Fruit fly (Drosophila melanogaster) whole organism, embryonic: ENCODE results near the gene CG45100.

Experiments
- Asciz ChIP-seq: fragments of 200-800 bp; sonication (Bioruptor generic); optimal IDR thresholded peaks from 2 replicates; lab custom pipeline; 2017; ENCODE audit warnings: missing biosample characterization, mild to moderate bottlenecking, missing genetic modification characterization, missing genetic modification reagents
- CG12236 ChIP-seq: fragments of 200-800 bp; sonication (Bioruptor generic); optimal IDR thresholded peaks from 2 replicates; lab custom pipeline; 2016; ENCODE audit warnings: missing biosample characterization, missing genetic modification characterization
- CG12769 ChIP-seq: fragments of 200-800 bp; sonication (Bioruptor generic); optimal IDR thresholded peaks from 2 replicates; lab custom pipeline; 2019; ENCODE audit warnings: missing biosample characterization, mild to moderate bottlenecking, missing genetic modification characterization, moderate library complexity
- CG17328 ChIP-seq: fragments of 200-800 bp; sonication (Bioruptor generic); IDR thresholded peaks from 2 replicates; pipeline ENCODE4 v1.3.6; 2022; ENCODE audit warnings: missing biosample characterization, missing genetic modification characterization
- CG17829 ChIP-seq: fragments of 200-800 bp; optimal IDR thresholded peaks from 2 replicates; lab custom pipeline; 2019; ENCODE audit warnings: missing biosample characterization, mild to moderate bottlenecking, missing genetic modification characterization, moderate library complexity
- CG18011 ChIP-seq: fragments of 200-800 bp; sonication (Bioruptor generic); optimal IDR thresholded peaks from 2 replicates; lab custom pipeline; 2017; ENCODE audit warnings: missing biosample characterization, missing genetic modification characterization, mild to moderate bottlenecking, moderate library complexity, missing genotype
- CG18262 ChIP-seq: fragments of 200-800 bp; optimal IDR thresholded peaks from 3 replicates; lab custom pipeline; 2019; ENCODE audit warnings: missing biosample characterization, mild to moderate bottlenecking, missing genetic modification characterization, moderate library complexity
- CG18764 ChIP-seq: fragments of 200-800 bp; sonication (Bioruptor generic); optimal IDR thresholded peaks from 3 replicates; lab custom pipeline; 2016; ENCODE audit warnings: missing biosample characterization, missing genetic modification characterization
- CG2199 ChIP-seq: fragments of 200-800 bp; sonication (Bioruptor generic); IDR thresholded peaks from 3 replicates; pipeline ENCODE4 v1.3.6; 2022; ENCODE audit warnings: missing biosample characterization, missing genetic modification characterization
- CG2712 ChIP-seq: fragments of 200-800 bp; optimal IDR thresholded peaks from 3 replicates; lab custom pipeline; 2019; ENCODE audit warnings: missing biosample characterization, mild to moderate bottlenecking, missing genetic modification characterization, moderate library complexity
- CG33557 ChIP-seq: fragments of 200-800 bp; sonication (Bioruptor generic); optimal IDR thresholded peaks from 2 replicates; lab custom pipeline; 2019; ENCODE audit warnings: missing biosample characterization, mild to moderate bottlenecking, missing genetic modification characterization, moderate library complexity
- CG34376 ChIP-seq: fragments of 200-800 bp; sonication (Bioruptor generic); optimal IDR thresholded peaks from 2 replicates; lab custom pipeline; 2018; ENCODE audit warnings: missing biosample characterization, mild to moderate bottlenecking, missing genetic modification characterization
- CG4328 ChIP-seq: fragments of 200-800 bp; sonication (Bioruptor generic); optimal IDR thresholded peaks from 3 replicates; lab custom pipeline; 2017; ENCODE audit warnings: missing biosample characterization, missing genetic modification reagents, missing genetic modification characterization
- CG4854 ChIP-seq: fragments of 200-800 bp; sonication (Bioruptor generic); optimal IDR thresholded peaks from 2 replicates; lab custom pipeline; 2016; ENCODE audit warnings: missing biosample characterization, missing genetic modification characterization, inconsistent platforms
- CG6254 ChIP-seq: fragments of 200-800 bp; sonication (Bioruptor generic); optimal IDR thresholded peaks from 3 replicates; lab custom pipeline; 2017; ENCODE audit warnings: mild to moderate bottlenecking, missing biosample characterization, missing genetic modification reagents, missing genetic modification characterization
- CG9876 ChIP-seq: fragments of 200-800 bp; sonication (Bioruptor generic); optimal IDR thresholded peaks from 2 replicates; lab custom pipeline; 2016; ENCODE audit warnings: missing biosample characterization, missing genetic modification characterization
- CoRest ChIP-seq: fragments of 200-800 bp; sonication (Bioruptor generic); optimal IDR thresholded peaks from 3 replicates; lab custom pipeline; 2018; ENCODE audit warnings: missing biosample characterization, mild to moderate bottlenecking, missing genetic modification characterization, moderate library complexity
- CrebB ChIP-seq: fragments of 200-800 bp; sonication (Bioruptor generic); optimal IDR thresholded peaks from 3 replicates; lab custom pipeline; 2018; ENCODE audit warnings: missing biosample characterization, mild to moderate bottlenecking, missing genetic modification characterization
- Deaf1 ChIP-seq: fragments of 200-800 bp; optimal IDR thresholded peaks from 3 replicates; lab custom pipeline; 2019; ENCODE audit warnings: missing biosample characterization, mild to moderate bottlenecking, missing genetic modification characterization, moderate library complexity
- Dfd ChIP-seq, 2 experiments: fragments of >200 bp; optimal IDR thresholded peaks; 2 replicates each; lab custom pipeline; 2017; ENCODE audit warnings: missing biosample characterization in 2 of 2, missing genetic modification characterization in 2 of 2
- HLH4C ChIP-seq: fragments of 200-800 bp; sonication (Bioruptor generic); IDR thresholded peaks from 3 replicates; pipeline ENCODE4 v1.3.6; 2022; ENCODE audit warnings: missing biosample characterization, missing genetic modification characterization; ENCODE audit not compliant: partially characterized antibody
- Kr ChIP-seq: fragments of 200-800 bp; sonication (Bioruptor generic); optimal IDR thresholded peaks from 2 replicates; lab custom pipeline; 2017; ENCODE audit warnings: missing biosample characterization, mild to moderate bottlenecking, missing genetic modification characterization
- Mes4 ChIP-seq: fragments of 200-800 bp; sonication (Bioruptor generic); optimal IDR thresholded peaks from 2 replicates; lab custom pipeline; 2016; ENCODE audit warnings: missing biosample characterization, missing genetic modification characterization
- Opbp ChIP-seq: fragments of 200-800 bp; sonication (Bioruptor generic); IDR thresholded peaks from 3 replicates; pipeline ENCODE4 v1.3.6; 2022; ENCODE audit warnings: missing biosample characterization, missing genetic modification characterization; ENCODE audit not compliant: partially characterized antibody
- Optix ChIP-seq: fragments of 200-800 bp; sonication (Bioruptor generic); IDR thresholded peaks from 3 replicates; pipeline ENCODE4 v1.3.6; 2022; ENCODE audit warnings: missing biosample characterization, missing genetic modification characterization
- Poxn ChIP-seq: fragments of 200-800 bp; sonication (Bioruptor generic); IDR thresholded peaks from 2 replicates; pipeline ENCODE4 v1.3.6; 2022; ENCODE audit warnings: missing biosample characterization, missing genetic modification characterization
- Sox100B ChIP-seq: fragments of 200-800 bp; sonication (Bioruptor generic); optimal IDR thresholded peaks from 3 replicates; lab custom pipeline; 2018; ENCODE audit warnings: missing biosample characterization, mild to moderate bottlenecking, missing genetic modification characterization
- Xbp1 ChIP-seq: fragments of 200-800 bp; sonication (Bioruptor generic); optimal IDR thresholded peaks from 3 replicates; lab custom pipeline; 2016; ENCODE audit warnings: missing biosample characterization, mild to moderate bottlenecking, missing genetic modification characterization
- al ChIP-seq: fragments of 200-800 bp; sonication (Bioruptor generic); IDR thresholded peaks from 2 replicates; pipeline ENCODE4 v1.3.6; 2022; ENCODE audit warnings: missing biosample characterization, missing genetic modification characterization
- ap ChIP-seq: fragments of 200-800 bp; sonication (Bioruptor generic); IDR thresholded peaks from 2 replicates; pipeline ENCODE4 v1.3.6; 2022; ENCODE audit warnings: missing biosample characterization, missing genetic modification characterization
- bigmax ChIP-seq: fragments of 200-800 bp; sonication (Bioruptor generic); optimal IDR thresholded peaks from 2 replicates; lab custom pipeline; 2018; ENCODE audit warnings: missing biosample characterization, mild to moderate bottlenecking, missing genetic modification characterization
- crp ChIP-seq, 2 experiments: fragments of 200-800 bp; sonication (Bioruptor generic); optimal IDR thresholded peaks; 2 replicates in 1 of 2; 3 replicates in 1 of 2; lab custom pipeline; 2017; ENCODE audit warnings: missing biosample characterization in 2 of 2, missing genetic modification characterization in 2 of 2, mild to moderate bottlenecking in 1 of 2, moderate library complexity in 1 of 2
- dimm ChIP-seq: fragments of 200-800 bp; sonication (Bioruptor generic); IDR thresholded peaks from 2 replicates; pipeline ENCODE4 v1.3.6; 2022; ENCODE audit warnings: missing biosample characterization, missing genetic modification characterization
- ewg ChIP-seq: fragments of 200-800 bp; sonication (Bioruptor generic); optimal IDR thresholded peaks from 3 replicates; lab custom pipeline; 2017; ENCODE audit warnings: mild to moderate bottlenecking, missing biosample characterization, missing genetic modification reagents, missing genetic modification characterization
- fd3F ChIP-seq: fragments of 200-800 bp; sonication (Bioruptor generic); optimal IDR thresholded peaks from 2 replicates; lab custom pipeline; 2018; ENCODE audit warnings: missing biosample characterization, mild to moderate bottlenecking, missing genetic modification characterization, moderate library complexity
- fu2 ChIP-seq: fragments of 200-800 bp; sonication (Bioruptor generic); optimal IDR thresholded peaks from 2 replicates; lab custom pipeline; 2016; ENCODE audit warnings: missing biosample characterization, missing genetic modification characterization
- gcm2 ChIP-seq: fragments of 200-800 bp; sonication (Bioruptor generic); optimal IDR thresholded peaks from 2 replicates; lab custom pipeline; 2016; ENCODE audit warnings: missing biosample characterization, missing genetic modification characterization
- kni ChIP-seq: fragments of 200-800 bp; sonication (Bioruptor generic); optimal IDR thresholded peaks from 3 replicates; lab custom pipeline; 2017; ENCODE audit warnings: mild to moderate bottlenecking, missing biosample characterization, missing genetic modification reagents, missing genetic modification characterization
- lilli ChIP-seq: fragments of 200-800 bp; sonication (Bioruptor generic); optimal IDR thresholded peaks from 3 replicates; lab custom pipeline; 2016; ENCODE audit warnings: missing biosample characterization, missing genetic modification characterization
- nerfin-1 ChIP-seq: fragments of 200-800 bp; sonication (Bioruptor generic); optimal IDR thresholded peaks from 3 replicates; lab custom pipeline; 2019; ENCODE audit warnings: missing biosample characterization, mild to moderate bottlenecking, missing genetic modification characterization, moderate library complexity
- oc ChIP-seq: fragments of 200-800 bp; sonication (Bioruptor generic); optimal IDR thresholded peaks from 2 replicates; lab custom pipeline; 2018; ENCODE audit warnings: missing biosample characterization, mild to moderate bottlenecking, missing genetic modification characterization, moderate library complexity
- sd ChIP-seq: fragments of 200-800 bp; sonication (Bioruptor generic); optimal IDR thresholded peaks from 3 replicates; lab custom pipeline; 2018; ENCODE audit warnings: missing biosample characterization, mild to moderate bottlenecking, missing genetic modification characterization, moderate library complexity
- seq ChIP-seq: fragments of 200-800 bp; sonication (Bioruptor generic); IDR thresholded peaks from 2 replicates; pipeline ENCODE4 v1.3.6; 2022; ENCODE audit warnings: missing biosample characterization, missing genetic modification characterization
- stwl ChIP-seq: fragments of 200-800 bp; sonication (Bioruptor generic); optimal IDR thresholded peaks from 3 replicates; lab custom pipeline; 2018; ENCODE audit warnings: missing biosample characterization, mild to moderate bottlenecking, missing genetic modification characterization, moderate library complexity
- toy ChIP-seq: fragments of 200-800 bp; sonication (Bioruptor generic); IDR thresholded peaks from 2 replicates; pipeline ENCODE4 v1.3.6; 2022; ENCODE audit warnings: missing biosample characterization, missing genetic modification characterization
- tx ChIP-seq: fragments of 200-800 bp; sonication (Bioruptor generic); optimal IDR thresholded peaks from 2 replicates; lab custom pipeline; 2016; ENCODE audit warnings: missing biosample characterization, missing genetic modification characterization
- wor ChIP-seq: fragments of 200-800 bp; sonication (Bioruptor generic); IDR thresholded peaks from 2 replicates; pipeline ENCODE4 v1.3.6; 2022; ENCODE audit warnings: missing biosample characterization, missing genetic modification characterization
- z ChIP-seq: fragments of 200-800 bp; sonication (Bioruptor generic); IDR thresholded peaks from 3 replicates; pipeline ENCODE4 v1.3.6; 2022; ENCODE audit warnings: missing biosample characterization, missing genetic modification characterization
- zen2 ChIP-seq: fragments of 200-800 bp; sonication (Bioruptor generic); IDR thresholded peaks from 3 replicates; pipeline ENCODE4 v1.3.6; 2022; ENCODE audit warnings: missing biosample characterization, missing genetic modification characterization; ENCODE audit not compliant: partially characterized antibody
- zf30C ChIP-seq: fragments of 200-800 bp; sonication (Bioruptor generic); optimal IDR thresholded peaks from 3 replicates; lab custom pipeline; 2018; ENCODE audit warnings: missing biosample characterization, mild to moderate bottlenecking, missing genetic modification characterization
- zfh1 ChIP-seq: fragments of 200-800 bp; sonication (Bioruptor generic); IDR thresholded peaks from 3 replicates; pipeline ENCODE4 v1.3.6; 2022; ENCODE audit warnings: missing biosample characterization, missing genetic modification characterization

Gene CG45100

dm6 chr3R:5523070-5523637, 48.8 kb upstream of the CG45100 start, which contains the start of the genes CG43845 and Nmdar1 (continued):
- TF ChIP-seq tx (GFP tag; lab: Kevin White, UChicago) (no peak), Xbp1 (GFP tag; lab: Kevin White, UChicago) (no peak), wor (GFP tag; lab: Robert Waterston, UW) (no peak), CG18764 (GFP tag; lab: Kevin White, UChicago) (no peak), CG2712 (no peak), CG33557 (no peak), z (GFP tag; lab: Robert Waterston, UW) (no peak), gcm2 (no peak), CG34376 (peak; percentile 25), seq (no peak), stwl (tag; lab: Kevin White, UChicago) (no peak), Mes4 (GFP tag; lab: Kevin White, UChicago) (no peak), toy (no peak), CG9876 (GFP tag; lab: Kevin White, UChicago) (no peak), CG17328 (no peak), Kr (no peak), CoRest (no peak), CG4328 (GFP tag; lab: Kevin White, UChicago) (no peak), Sox100B (GFP tag; lab: Kevin White, UChicago) (no peak), HLH4C (GFP tag; lab: Robert Waterston, UW) (no peak), ap (GFP tag; lab: Robert Waterston, UW) (no peak), kni (GFP tag; lab: Kevin White, UChicago) (no peak), CG18262 (tag; lab: Kevin White, UChicago) (no peak), ewg (GFP tag; lab: Kevin White, UChicago) (peak; percentile 89), lilli (GFP tag; lab: Kevin White, UChicago) (no peak), nerfin-1 (tag; lab: Kevin White, UChicago) (no peak), Optix (GFP tag; lab: Robert Waterston, UW) (no peak), Dfd (GFP tag; optimal IDR thresholded peaks at IDR 0.05; lab: Kevin White, UChicago) (no peak), CG18011 (GFP tag; lab: Kevin White, UChicago) (no peak), al (no peak), Deaf1 (tag; lab: Kevin White, UChicago) (peak; percentile 11), zfh1 (GFP tag; lab: Robert Waterston, UW) (no peak), CG17829 (tag; lab: Kevin White, UChicago) (no peak), bigmax (no peak), CG6254 (GFP tag; lab: Kevin White, UChicago) (no peak), Opbp (no peak), CG12236 (GFP tag; lab: Kevin White, UChicago) (no peak), CG12769 (tag; lab: Kevin White, UChicago) (peak; percentile 7), sd (tag; lab: Kevin White, UChicago) (peak; percentile 18), dimm (GFP tag; lab: Robert Waterston, UW) (no peak), Asciz (no peak), CG2199 (no peak), fd3F (GFP tag; lab: Kevin White, UChicago) (no peak), fu2 (GFP tag; lab: Kevin White, UChicago) (no peak), zf30C (no peak), crp (GFP tag; optimal IDR thresholded peaks at IDR 0.05; lab: Kevin White, UChicago) (peak in 1 of 2 experiments; percentile 80), zen2 (GFP tag; lab: Robert Waterston, UW) (peak; percentile 71; the same call in 2 of the 3 replicates), CrebB (tag; lab: Kevin White, UChicago) (no peak), CG4854 (no peak), oc (tag; lab: Kevin White, UChicago) (no peak), Poxn (GFP tag; lab: Robert Waterston, UW) (no peak)
